Worm (Caenorhabditis elegans) whole organism, mixed stage, embryonic: ENCODE data around the gene spp-16.

ENCODE experiments used
- ces-1 ChIP-seq: fragments of 150-350 bp; optimal IDR thresholded peaks from 2 replicates; lab custom pipeline; 2014; ENCODE audit warnings: missing biosample characterization, missing genetic modification reagents, missing genetic modification characterization
- hlh-1 ChIP-seq: fragments of 150-350 bp; optimal IDR thresholded peaks from 2 replicates; lab custom pipeline; 2014; ENCODE audit warnings: missing biosample characterization, missing genetic modification reagents, missing genetic modification characterization
- mls-2 ChIP-seq: sonication (generic microtip); optimal IDR thresholded peaks from 2 replicates; lab custom pipeline; 2016; ENCODE audit warnings: mild to moderate bottlenecking, missing genetic modification characterization, moderate library complexity, missing compliant biosample characterization

DNA sequence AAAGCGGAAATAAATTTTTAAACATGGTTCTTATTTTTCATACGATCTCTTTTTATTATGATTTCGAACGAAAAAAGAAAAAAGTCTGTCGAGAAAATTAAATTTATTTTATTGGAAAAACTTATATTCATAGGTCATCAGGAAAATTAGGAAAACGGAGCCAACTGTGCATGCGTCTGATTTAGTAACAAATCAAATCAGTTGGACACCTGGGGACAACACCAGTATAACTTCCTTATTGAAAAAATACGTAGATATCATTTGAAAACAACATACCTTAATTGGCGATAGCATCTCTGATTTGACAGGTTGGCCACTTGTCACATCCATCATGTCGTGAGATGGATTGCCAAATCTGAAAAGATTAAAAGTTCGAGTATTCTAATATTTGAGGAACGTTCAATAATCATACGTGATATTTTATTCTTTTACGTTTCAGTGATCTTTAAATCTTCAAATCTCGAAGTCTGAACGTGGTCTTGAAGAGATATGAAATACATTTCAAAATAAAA, 40.5 kb downstream of the spp-16 start:
- TF ChIP-seq mls-2 (tag; lab: Kevin White, UChicago) (no peak), hlh-1 (tag; lab: Kevin White, UChicago) (no peak), ces-1 (GFP tag; lab: Kevin White, UChicago) (no peak)
